Worm (Caenorhabditis elegans): ENCODE measurements around the gene dgtr-1.

DNA sequence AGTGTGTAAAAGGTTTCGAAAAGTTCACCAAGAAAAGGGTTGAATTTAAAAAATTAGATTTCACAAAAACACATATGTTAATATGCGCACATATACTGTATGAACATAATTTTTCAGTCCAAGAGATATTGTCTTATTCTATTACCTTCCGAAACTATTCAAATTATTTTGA lies 21.2 kb downstream of the dgtr-1 start, which contains the start of gene F46E10.3:
- TF ChIP-seq F39B2.1 (GFP tag; IDR thresholded peaks at IDR 0.05) (no peak), ztf-25 (GFP tag; IDR thresholded peaks at IDR 0.05) (no peak)
